Fruit fly (Drosophila melanogaster) whole organism, wandering third instar larva: Measurements from ENCODE around the gene RpS21.

Source experiments
- Abd-B ChIP-seq: fragments of >200 bp; optimal IDR thresholded peaks from 2 replicates; lab custom pipeline; 2017; ENCODE audit warnings: missing biosample characterization, missing genetic modification characterization
- CG32264 ChIP-seq: fragments of 200-800 bp; sonication (Bioruptor generic); optimal IDR thresholded peaks from 2 replicates; lab custom pipeline; 2016; ENCODE audit warnings: missing biosample characterization, missing genetic modification characterization
- CG9705 ChIP-seq: fragments of 200-800 bp; sonication (Bioruptor generic); optimal IDR thresholded peaks from 2 replicates; lab custom pipeline; 2018; ENCODE audit warnings: missing biosample characterization, mild to moderate bottlenecking, missing genetic modification characterization
- CrebA ChIP-seq: fragments of 200-800 bp; sonication (Bioruptor generic); optimal IDR thresholded peaks from 2 replicates; lab custom pipeline; 2016; ENCODE audit warnings: missing biosample characterization, mild to moderate bottlenecking, missing genetic modification characterization, borderline replicate concordance
- Dfd ChIP-seq: fragments of >200 bp; optimal IDR thresholded peaks from 2 replicates; lab custom pipeline; 2017; ENCODE audit warnings: missing biosample characterization, missing genetic modification characterization
- Dif ChIP-seq: fragments of 200-275, 200-300 bp; sonication (Bioruptor generic); optimal IDR thresholded peaks from 2 replicates; lab custom pipeline; 2018; ENCODE audit warnings: missing biosample characterization, missing genetic modification characterization; ENCODE audit not compliant: partially characterized antibody
- GATAd ChIP-seq: sonication (Bioruptor generic); optimal IDR thresholded peaks from 2 replicates; lab custom pipeline; 2016; ENCODE audit warnings: missing biosample characterization, missing genetic modification characterization
- HLH106 ChIP-seq: fragments of 200-800 bp; optimal IDR thresholded peaks from 3 replicates; lab custom pipeline; 2019; ENCODE audit warnings: missing biosample characterization, mild to moderate bottlenecking, missing genetic modification characterization, moderate library complexity
- Hnf4 ChIP-seq: fragments of 200-800 bp; sonication (Bioruptor generic); optimal IDR thresholded peaks from 2 replicates; lab custom pipeline; 2016; ENCODE audit warnings: missing biosample characterization, mild to moderate bottlenecking, missing genetic modification characterization
- Hr78 ChIP-seq: fragments of >200 bp; optimal IDR thresholded peaks from 2 replicates; lab custom pipeline; 2017; ENCODE audit warnings: missing biosample characterization, missing genetic modification characterization
- Hr83 ChIP-seq: fragments of 200-300 bp; sonication (Bioruptor generic); optimal IDR thresholded peaks from 2 replicates; lab custom pipeline; 2016; ENCODE audit warnings: missing biosample characterization, mild to moderate bottlenecking, missing genetic modification characterization, moderate library complexity; ENCODE audit not compliant: poor library complexity, severe bottlenecking
- Jra ChIP-seq: sonication (Bioruptor generic); optimal IDR thresholded peaks from 2 replicates; lab custom pipeline; 2016; ENCODE audit warnings: missing biosample characterization, missing genetic modification characterization
- Mio ChIP-seq: sonication (Bioruptor generic); optimal IDR thresholded peaks from 2 replicates; lab custom pipeline; 2016; ENCODE audit warnings: missing biosample characterization, missing genetic modification characterization
- Myc ChIP-seq: fragments of >200 bp; optimal IDR thresholded peaks from 2 replicates; lab custom pipeline; 2017
- N ChIP-seq: fragments of >200 bp; optimal IDR thresholded peaks from 2 replicates; lab custom pipeline; 2018; ENCODE audit warnings: missing biosample characterization, missing external identifiers, missing genetic modification characterization
- OdsH ChIP-seq: fragments of 200-800 bp; sonication (Bioruptor generic); optimal IDR thresholded peaks from 2 replicates; lab custom pipeline; 2016; ENCODE audit warnings: missing biosample characterization, mild to moderate bottlenecking, missing genetic modification characterization
- Rel ChIP-seq, 2 experiments: fragments of 200-800 bp; sonication (Bioruptor generic) in 1 of 2; optimal IDR thresholded peaks; 2 replicates in 1 of 2; 3 replicates in 1 of 2; lab custom pipeline; 2016 to 2019; ENCODE audit warnings: mild to moderate bottlenecking in 2 of 2, missing biosample characterization in 2 of 2, missing genetic modification characterization in 2 of 2, moderate library complexity in 1 of 2
- Sp1 ChIP-seq: fragments of 200-800 bp; sonication (Bioruptor generic); optimal IDR thresholded peaks from 3 replicates; lab custom pipeline; 2019; ENCODE audit warnings: missing biosample characterization, mild to moderate bottlenecking, missing genetic modification characterization, moderate library complexity
- Vsx2 ChIP-seq: fragments of 200-300, 225-300 bp; sonication (Bioruptor generic); optimal IDR thresholded peaks from 2 replicates; lab custom pipeline; 2018; ENCODE audit warnings: missing biosample characterization, missing genetic modification characterization; ENCODE audit not compliant: partially characterized antibody
- br ChIP-seq: fragments of 200-800 bp; sonication (Bioruptor generic); optimal IDR thresholded peaks from 2 replicates; lab custom pipeline; 2016; ENCODE audit warnings: missing biosample characterization, missing genetic modification characterization
- brk ChIP-seq: fragments of 200-800 bp; sonication (Bioruptor generic); optimal IDR thresholded peaks from 2 replicates; lab custom pipeline; 2016; ENCODE audit warnings: missing biosample characterization, mild to moderate bottlenecking, missing genetic modification characterization
- dl ChIP-seq, 2 experiments: fragments of 175-275, 200-275 bp in 1 of 2; fragments of 200-275 bp in 1 of 2; sonication (Bioruptor generic); optimal IDR thresholded peaks; lab custom pipeline; 2018; ENCODE audit warnings: mild to moderate bottlenecking in 2 of 2, missing biosample characterization in 2 of 2, missing genetic modification characterization in 2 of 2, moderate library complexity in 2 of 2; ENCODE audit not compliant: partially characterized antibody in 2 of 2, insufficient read depth in 1 of 2
- dmrt93B ChIP-seq: fragments of 200-800 bp; sonication (Bioruptor generic); optimal IDR thresholded peaks from 2 replicates; lab custom pipeline; 2018; ENCODE audit warnings: missing biosample characterization, mild to moderate bottlenecking, missing genetic modification characterization
- dsf ChIP-seq: sonication (Bioruptor generic); optimal IDR thresholded peaks from 2 replicates; lab custom pipeline; 2016; ENCODE audit warnings: missing biosample characterization, missing genetic modification characterization, borderline replicate concordance
- ey ChIP-seq: fragments of 200-800 bp; sonication (Bioruptor generic); optimal IDR thresholded peaks from 2 replicates; lab custom pipeline; 2016; ENCODE audit warnings: missing biosample characterization, missing genetic modification characterization
- foxo ChIP-seq, 2 experiments: fragments of 200-800 bp; sonication (Bioruptor generic); optimal IDR thresholded peaks; 2 replicates in 1 of 2; 3 replicates in 1 of 2; lab custom pipeline; 2016 to 2017; ENCODE audit warnings: missing biosample characterization in 2 of 2, missing genetic modification characterization in 2 of 2
- fru ChIP-seq: fragments of 200-800 bp; sonication (Bioruptor generic); optimal IDR thresholded peaks from 3 replicates; lab custom pipeline; 2016; ENCODE audit warnings: missing biosample characterization, mild to moderate bottlenecking, missing genetic modification characterization
- h ChIP-seq: fragments of 200-800 bp; sonication (Bioruptor generic); optimal IDR thresholded peaks from 3 replicates; lab custom pipeline; 2016; ENCODE audit warnings: missing biosample characterization, mild to moderate bottlenecking, missing genetic modification characterization
- jim ChIP-seq: fragments of 175-275, 200-325 bp; sonication (Bioruptor generic); optimal IDR thresholded peaks from 2 replicates; lab custom pipeline; 2016; ENCODE audit warnings: missing biosample characterization, mild to moderate bottlenecking, missing genetic modification characterization
- lola ChIP-seq: fragments of >200 bp; optimal IDR thresholded peaks from 2 replicates; lab custom pipeline; 2017; ENCODE audit warnings: missing biosample characterization, missing genetic modification characterization
- pan ChIP-seq: fragments of >200 bp; optimal IDR thresholded peaks from 2 replicates; lab custom pipeline; 2017
- psq ChIP-seq: fragments of 200-800 bp; sonication (Bioruptor generic); optimal IDR thresholded peaks from 3 replicates; lab custom pipeline; 2017; ENCODE audit warnings: missing biosample characterization, mild to moderate bottlenecking, missing genetic modification characterization, moderate library complexity
- rgr ChIP-seq: fragments of 200-800 bp; sonication (Bioruptor generic); optimal IDR thresholded peaks from 3 replicates; lab custom pipeline; 2016; ENCODE audit warnings: missing biosample characterization, mild to moderate bottlenecking, missing genetic modification characterization
- sage ChIP-seq: fragments of 200-800 bp; sonication (Bioruptor generic); optimal IDR thresholded peaks from 2 replicates; lab custom pipeline; 2016; ENCODE audit warnings: missing biosample characterization, mild to moderate bottlenecking, missing genetic modification characterization
- sv ChIP-seq: fragments of 200-800 bp; sonication (Bioruptor generic); optimal IDR thresholded peaks from 3 replicates; lab custom pipeline; 2016; ENCODE audit warnings: missing biosample characterization, missing genetic modification characterization
- tai ChIP-seq: sonication (Bioruptor generic); optimal IDR thresholded peaks from 2 replicates; lab custom pipeline; 2016; ENCODE audit warnings: missing biosample characterization, missing genetic modification characterization
- usp ChIP-seq: fragments of >200 bp; optimal IDR thresholded peaks from 2 replicates; lab custom pipeline; 2017; ENCODE audit warnings: missing biosample characterization, missing genetic modification characterization
- woc ChIP-seq: sonication (Bioruptor generic); optimal IDR thresholded peaks from 2 replicates; lab custom pipeline; 2016; ENCODE audit warnings: missing biosample characterization, mild to moderate bottlenecking, missing genetic modification characterization

RpS21 gene

dm6 chr2L:2873729-2874127 is 17.9 kb downstream of the RpS21 start:
- TF ChIP-seq woc (GFP tag; lab: Kevin White, UChicago): peak; percentile 29
- TF ChIP-seq Jra (GFP tag; lab: Kevin White, UChicago): no peak

dm6 chr2L:2874185-2874541 is 18.3 kb downstream of the RpS21 start, which contains the start of gene Ifrd1:
Gene Ifrd1, minus strand, starts transcription at chr2L:2874489.
- TF ChIP-seq jim: no peak
- no peak for TF ChIP-seq HLH106 (tag; lab: Kevin White, UChicago)
- no peak for TF ChIP-seq woc (GFP tag; lab: Kevin White, UChicago)
- TF ChIP-seq OdsH: no peak
- no peak for TF ChIP-seq psq (GFP tag; lab: Kevin White, UChicago)
- TF ChIP-seq usp (GFP tag; lab: Kevin White, UChicago): no peak
- no peak for TF ChIP-seq Mio
- TF ChIP-seq Rel (GFP tag; optimal IDR thresholded peaks at IDR 0.05; lab: Kevin White, UChicago): no peak
- no peak for TF ChIP-seq Rel (tag; optimal IDR thresholded peaks at IDR 0.05; lab: Kevin White, UChicago)
- TF ChIP-seq pan (lab: Kevin White, UChicago): no peak
- no peak for TF ChIP-seq tai (GFP tag; lab: Kevin White, UChicago)
- no peak for TF ChIP-seq Sp1 (GFP tag; lab: Kevin White, UChicago)
- TF ChIP-seq Hr83 (GFP tag; lab: Kevin White, UChicago): no peak
- TF ChIP-seq sv (GFP tag; lab: Kevin White, UChicago): no peak
- no peak for TF ChIP-seq Dfd (GFP tag; lab: Kevin White, UChicago)
- TF ChIP-seq Abd-B (GFP tag; lab: Kevin White, UChicago): no peak

dm6 chr2L:2874542-2875194 is 18.8 kb downstream of the RpS21 start, which contains the start of gene CG8814:
Gene CG8814, plus strand, starts transcription at chr2L:2874890.
- TF ChIP-seq N (GFP tag; lab: Kevin White, UChicago) (no peak), Myc (lab: Kevin White, UChicago) (no peak), Dif (GFP tag; lab: Kevin White, UChicago) (peak; percentile 31), Dfd (GFP tag; lab: Kevin White, UChicago) (no peak), fru (GFP tag; lab: Kevin White, UChicago) (peak; percentile 64), OdsH (peak; percentile 51), HLH106 (tag; lab: Kevin White, UChicago) (peak; percentile 74), Vsx2 (no peak), Abd-B (GFP tag; lab: Kevin White, UChicago) (no peak), Hr83 (GFP tag; lab: Kevin White, UChicago) (peak; percentile 47), woc (GFP tag; lab: Kevin White, UChicago) (peak; percentile 76), sv (GFP tag; lab: Kevin White, UChicago) (peak; percentile 43), h (GFP tag; lab: Kevin White, UChicago) (peak; percentile 57), Mio (no peak), br (GFP tag; lab: Kevin White, UChicago) (peak; percentile 23), CG32264 (GFP tag; lab: Kevin White, UChicago) (no peak), ey (GFP tag; lab: Kevin White, UChicago) (peak; percentile 51), Rel (GFP tag; optimal IDR thresholded peaks at IDR 0.05; lab: Kevin White, UChicago) (peak; percentile 71), Rel (tag; optimal IDR thresholded peaks at IDR 0.05; lab: Kevin White, UChicago) (peak; percentile 88), Hnf4 (GFP tag; lab: Kevin White, UChicago) (peak; percentile 88), sage (GFP tag; lab: Kevin White, UChicago) (peak; percentile 42), rgr (GFP tag; lab: Kevin White, UChicago) (peak; percentile 58), dl (GFP tag; optimal IDR thresholded peaks at IDR 0.05; lab: Kevin White, UChicago; ENCODE audit: insufficient read depth in 1 of 2, partially characterized antibody in 2 of 2) (peak in 1 of 2 experiments; percentile 31), jim (no peak), pan (lab: Kevin White, UChicago) (no peak), CrebA (GFP tag; lab: Kevin White, UChicago) (no peak), Jra (GFP tag; lab: Kevin White, UChicago) (peak; percentile 42), Sp1 (GFP tag; lab: Kevin White, UChicago) (peak; percentile 48), CG9705 (GFP tag; lab: Kevin White, UChicago) (peak; percentile 28), dsf (GFP tag; lab: Kevin White, UChicago) (peak; percentile 46), usp (GFP tag; lab: Kevin White, UChicago) (no peak), foxo (GFP tag; optimal IDR thresholded peaks at IDR 0.05; lab: Kevin White, UChicago) (peak in 1 of 2 experiments; percentile 78), tai (GFP tag; lab: Kevin White, UChicago) (no peak), brk (GFP tag; lab: Kevin White, UChicago) (peak; percentile 68), dmrt93B (peak; percentile 68), psq (GFP tag; lab: Kevin White, UChicago) (peak; percentile 68), GATAd (GFP tag; lab: Kevin White, UChicago) (no peak), lola (GFP tag; lab: Kevin White, UChicago) (no peak), Hr78 (GFP tag; lab: Kevin White, UChicago) (no peak)
